Worm (Caenorhabditis elegans) whole organism, early embryonic: ENCODE results near the gene C26D10.6.
A peak's percentile ranks its signal among the peaks of the same experiment; 100 is the strongest.

Source experiments
- B0310.2 ChIP-seq: sonication (generic microtip); optimal IDR thresholded peaks from 2 replicates; lab custom pipeline; 2016; ENCODE audit warnings: mild to moderate bottlenecking, missing genetic modification characterization, missing compliant biosample characterization
- F13C5.2 ChIP-seq: sonication (generic microtip); optimal IDR thresholded peaks from 2 replicates; lab custom pipeline; 2017; ENCODE audit warnings: mild to moderate bottlenecking, missing genetic modification characterization, inconsistent platforms, missing compliant biosample characterization
- aly-1 ChIP-seq: sonication (generic microtip); optimal IDR thresholded peaks from 2 replicates; lab custom pipeline; 2016; ENCODE audit warnings: missing genetic modification characterization, missing compliant biosample characterization
- ama-1 ChIP-seq: fragments of 150-350 bp; optimal IDR thresholded peaks from 2 replicates; lab custom pipeline; 2014
- ceh-13 ChIP-seq: fragments of 200-800 bp; sonication (Bioruptor generic); optimal IDR thresholded peaks from 2 replicates; lab custom pipeline; 2018; ENCODE audit warnings: mild to moderate bottlenecking, missing genetic modification characterization, missing compliant biosample characterization
- ceh-36 ChIP-seq: sonication (generic microtip); optimal IDR thresholded peaks from 2 replicates; lab custom pipeline; 2016; ENCODE audit warnings: missing genetic modification characterization, inconsistent platforms, missing compliant biosample characterization
- ets-7 ChIP-seq: sonication (generic microtip); optimal IDR thresholded peaks from 2 replicates; lab custom pipeline; 2016; ENCODE audit warnings: missing genotype, missing genetic modification characterization, missing compliant biosample characterization
- flt-1 ChIP-seq: fragments of 200-800 bp; sonication (Bioruptor generic); IDR thresholded peaks from 2 replicates; pipeline ENCODE4 v1.3.6; 2022; ENCODE audit warnings: missing genetic modification characterization, missing compliant biosample characterization
- hmbx-1 ChIP-seq: sonication (generic microtip); optimal IDR thresholded peaks from 2 replicates; lab custom pipeline; 2016; ENCODE audit warnings: mild to moderate bottlenecking, missing genetic modification characterization, missing compliant biosample characterization
- hmg-4 ChIP-seq: fragments of 200-800 bp; sonication (Bioruptor generic); optimal IDR thresholded peaks from 2 replicates; lab custom pipeline; 2018; ENCODE audit warnings: mild to moderate bottlenecking, missing genetic modification characterization, missing compliant biosample characterization
- hnd-1 ChIP-seq: sonication (generic microtip); optimal IDR thresholded peaks from 2 replicates; lab custom pipeline; 2016; ENCODE audit warnings: missing genetic modification characterization, missing compliant biosample characterization
- pes-1 ChIP-seq: fragments of 200-800 bp; sonication (Bioruptor generic); IDR thresholded peaks from 2 replicates; pipeline ENCODE4 v1.3.6; 2022; ENCODE audit warnings: missing genetic modification reagents, missing genetic modification characterization, missing compliant biosample characterization
- scrt-1 ChIP-seq: fragments of 200-800 bp; sonication (Bioruptor generic); IDR thresholded peaks from 2 replicates; pipeline ENCODE4 v1.3.6; 2022; ENCODE audit warnings: missing genetic modification characterization, missing compliant biosample characterization
- sea-1 ChIP-seq: fragments of 200-800 bp; sonication (Bioruptor generic); conservative IDR thresholded peaks from 2 replicates; pipeline ENCODE4 v1.3.6; 2022; ENCODE audit warnings: missing genetic modification characterization, missing compliant biosample characterization
- tbx-11 ChIP-seq: fragments of 200-800 bp; sonication (Bioruptor generic); IDR thresholded peaks from 2 replicates; pipeline ENCODE4 v1.3.6; 2022; ENCODE audit warnings: missing genetic modification characterization, missing compliant biosample characterization
- tbx-37 ChIP-seq: fragments of 200-800 bp; sonication (Bioruptor generic); conservative IDR thresholded peaks from 2 replicates; pipeline ENCODE4 v1.3.6; 2022; ENCODE audit warnings: missing genetic modification reagents, missing genetic modification characterization, missing compliant biosample characterization
- tra-4 ChIP-seq: sonication (generic microtip); optimal IDR thresholded peaks from 2 replicates; lab custom pipeline; 2017; ENCODE audit warnings: missing genetic modification characterization, missing compliant biosample characterization

Gene C26D10.6

DNA sequence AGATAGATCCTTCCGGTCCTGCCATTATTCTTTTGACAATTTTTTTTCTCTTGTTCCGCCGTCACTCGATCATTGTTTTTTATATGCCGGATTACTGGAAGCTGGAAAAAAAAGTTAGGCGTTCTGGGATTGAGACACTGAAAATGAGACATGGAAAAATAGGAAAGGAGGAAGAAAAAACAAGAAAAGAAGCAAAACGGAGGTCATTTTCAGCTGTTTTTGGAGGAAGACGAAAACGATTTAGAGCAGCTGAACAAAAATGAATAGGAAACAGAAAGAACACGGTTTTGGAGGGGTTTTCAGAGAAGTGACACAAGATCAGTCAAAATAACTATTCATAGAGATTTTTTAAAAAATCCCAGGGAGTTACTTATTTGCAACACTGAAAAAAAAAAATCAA, 14.6 kb upstream of the C26D10.6 start, which contains the start of gene amt-3:
Gene amt-3 (minus strand): TSS at position 101 of the 400 bp plus-strand sequence.
- no peak for TF ChIP-seq B0310.2
- TF ChIP-seq scrt-1, result no peak
- no peak for TF ChIP-seq flt-1 (GFP tag; lab: Robert Waterston, UW)
- no peak for TF ChIP-seq ceh-36 (tag; lab: Kevin White, UChicago)
- TF ChIP-seq ama-1 (lab: Kevin White, UChicago), result no peak
- TF ChIP-seq F13C5.2, result no peak
- TF ChIP-seq ets-7 (tag; lab: Kevin White, UChicago), result no peak
- no peak for TF ChIP-seq ceh-13 (GFP tag; lab: Kevin White, UChicago)
- no peak for TF ChIP-seq tbx-37 (GFP tag; lab: Robert Waterston, UW)
- no peak for TF ChIP-seq sea-1 (GFP tag; lab: Robert Waterston, UW)
- TF ChIP-seq tra-4 (tag; lab: Kevin White, UChicago), result no peak

ce11 chrII:8360453-8360852, 6.0 kb upstream of the C26D10.6 start, which contains the start of gene M195.2:
Gene M195.2, plus strand, starts transcription at chrII:8360753.
- no peak for TF ChIP-seq ceh-36 (tag; lab: Kevin White, UChicago)
- no peak for TF ChIP-seq tbx-11 (GFP tag; lab: Robert Waterston, UW)

- TF ChIP-seq pes-1 (GFP tag; lab: Robert Waterston, UW), result no peak
- no peak for TF ChIP-seq hmbx-1 (tag; lab: Kevin White, UChicago)
- no peak for TF ChIP-seq aly-1 (tag; lab: Kevin White, UChicago)
- TF ChIP-seq tbx-37 (GFP tag; lab: Robert Waterston, UW), result no peak
- no peak for TF ChIP-seq ama-1 (lab: Kevin White, UChicago)
- TF ChIP-seq B0310.2, result no peak
Observed at ce11 chrII:8359350-8359749, 4.8 kb upstream of the C26D10.6 start, which contains the start of gene col-77. Gene col-77, minus strand, starts transcription at chrII:8359381.

- TF ChIP-seq hmg-4 (GFP tag; lab: Kevin White, UChicago) (peak; percentile 14), tbx-11 (GFP tag; lab: Robert Waterston, UW) (no peak)
Observed at ce11 chrII:8358466-8358865, 4.0 kb upstream of the C26D10.6 start.

DNA sequence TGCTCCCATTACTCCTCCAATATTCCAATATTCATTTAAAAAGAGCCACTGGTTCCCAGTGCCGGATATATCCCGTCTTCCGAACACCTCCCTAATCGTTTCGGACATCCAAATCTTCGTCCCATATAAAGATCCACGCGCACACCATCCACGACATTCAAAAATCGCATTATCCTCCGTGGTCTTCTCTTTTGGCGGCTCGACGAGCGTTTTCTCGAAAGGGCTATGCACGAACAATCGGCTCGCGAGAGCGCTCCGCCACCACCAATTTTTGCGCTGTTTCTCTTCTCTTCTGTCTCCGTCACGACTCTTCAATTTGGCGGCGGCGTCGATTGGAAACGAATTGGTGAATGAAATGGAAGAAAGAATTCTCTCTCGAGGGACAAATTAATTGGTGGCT, 1.2 kb downstream of the C26D10.6 start:
- TF ChIP-seq hmg-4 (GFP tag; lab: Kevin White, UChicago), result no peak
- no peak for TF ChIP-seq aly-1 (tag; lab: Kevin White, UChicago)
- no peak for TF ChIP-seq ama-1 (lab: Kevin White, UChicago)
- no peak for TF ChIP-seq ets-7 (tag; lab: Kevin White, UChicago)
- no peak for TF ChIP-seq flt-1 (GFP tag; lab: Robert Waterston, UW)
- no peak for TF ChIP-seq tbx-11 (GFP tag; lab: Robert Waterston, UW)
- no peak for TF ChIP-seq tra-4 (tag; lab: Kevin White, UChicago)
- no peak for TF ChIP-seq hnd-1 (tag; lab: Kevin White, UChicago)
- no peak for TF ChIP-seq ceh-36 (tag; lab: Kevin White, UChicago)
- TF ChIP-seq pes-1 (GFP tag; lab: Robert Waterston, UW), result no peak
- TF ChIP-seq F13C5.2, result no peak
- TF ChIP-seq B0310.2, result no peak
- no peak for TF ChIP-seq scrt-1
- no peak for TF ChIP-seq tbx-37 (GFP tag; lab: Robert Waterston, UW)
- TF ChIP-seq hmbx-1 (tag; lab: Kevin White, UChicago), result no peak
- no peak for TF ChIP-seq ceh-13 (GFP tag; lab: Kevin White, UChicago)
- TF ChIP-seq sea-1 (GFP tag; lab: Robert Waterston, UW), result no peak

DNA sequence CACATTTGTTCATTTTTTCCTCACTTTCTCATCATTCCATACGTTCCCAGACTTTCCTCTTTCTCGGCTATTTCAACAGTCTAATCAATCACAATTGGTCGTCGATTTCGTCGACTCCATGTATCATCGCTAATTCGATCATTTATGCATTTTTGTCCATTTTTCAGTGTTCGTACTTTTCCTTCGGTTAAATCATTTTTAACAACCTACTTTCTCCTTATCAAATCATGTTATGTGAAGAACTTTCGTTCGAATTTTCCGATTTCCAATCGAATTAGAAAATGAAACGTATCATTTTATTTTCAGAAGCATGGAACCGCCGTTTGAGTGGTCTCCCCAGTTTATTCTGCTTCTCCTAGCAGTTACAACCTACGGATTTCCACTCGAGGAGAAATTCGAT, 8.1 kb downstream of the C26D10.6 start, which contains the start of gene eff-1:
Gene eff-1 (plus strand): TSS at position 301 of the 400 bp plus-strand sequence.
- TF ChIP-seq aly-1 (tag; lab: Kevin White, UChicago), result no peak
- no peak for TF ChIP-seq ceh-36 (tag; lab: Kevin White, UChicago)
- no peak for TF ChIP-seq ceh-13 (GFP tag; lab: Kevin White, UChicago)
- TF ChIP-seq scrt-1, result no peak
- TF ChIP-seq B0310.2, result no peak
- no peak for TF ChIP-seq sea-1 (GFP tag; lab: Robert Waterston, UW)
- TF ChIP-seq hmbx-1 (tag; lab: Kevin White, UChicago), result no peak
- no peak for TF ChIP-seq flt-1 (GFP tag; lab: Robert Waterston, UW)
- TF ChIP-seq hmg-4 (GFP tag; lab: Kevin White, UChicago), result no peak
- no peak for TF ChIP-seq pes-1 (GFP tag; lab: Robert Waterston, UW)
- TF ChIP-seq tbx-37 (GFP tag; lab: Robert Waterston, UW), result no peak
- no peak for TF ChIP-seq tra-4 (tag; lab: Kevin White, UChicago)
- no peak for TF ChIP-seq ets-7 (tag; lab: Kevin White, UChicago)
- no peak for TF ChIP-seq F13C5.2

DNA sequence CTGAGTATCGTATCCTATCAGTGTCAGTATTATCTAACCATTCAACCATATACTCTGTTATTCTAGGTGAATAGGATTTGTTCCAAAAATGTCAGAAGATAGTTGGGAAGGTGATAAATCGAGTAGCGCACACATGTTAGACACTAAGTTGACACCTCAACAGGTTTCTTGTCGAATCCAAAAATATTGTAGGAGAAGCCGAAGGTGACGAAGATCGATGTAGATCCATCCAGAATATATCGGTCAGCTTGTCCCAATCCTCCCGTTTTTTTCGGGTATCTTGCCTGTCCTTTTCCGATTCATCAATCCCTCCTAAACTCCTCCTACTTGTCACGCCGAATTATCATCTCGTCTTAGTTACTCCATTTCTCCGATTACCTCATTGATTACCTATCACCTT, 8.9 kb downstream of the C26D10.6 start:
- TF ChIP-seq scrt-1 (no peak), hmg-4 (GFP tag; lab: Kevin White, UChicago) (no peak), sea-1 (GFP tag; lab: Robert Waterston, UW) (no peak), tbx-11 (GFP tag; lab: Robert Waterston, UW) (no peak), ceh-13 (GFP tag; lab: Kevin White, UChicago) (no peak), F13C5.2 (no peak)

DNA sequence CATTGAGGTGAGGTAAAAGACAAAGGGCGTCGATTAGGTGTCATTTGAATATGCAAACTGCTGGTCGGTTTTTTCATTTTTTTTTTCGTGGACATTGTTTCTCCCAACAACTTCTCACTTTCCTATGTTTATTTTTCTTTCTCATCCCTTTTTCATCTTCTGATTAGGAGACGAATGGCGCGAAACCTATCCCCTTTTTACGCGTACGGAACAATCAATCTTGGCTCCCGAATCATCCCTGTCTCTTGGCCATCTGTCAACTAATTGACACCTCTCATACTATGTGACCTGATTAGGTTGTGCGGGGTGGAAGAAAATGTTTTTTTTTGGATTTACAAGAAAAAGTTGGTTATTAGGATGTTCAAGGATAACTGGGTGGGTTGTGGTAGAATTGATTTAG, 9.7 kb downstream of the C26D10.6 start:
- TF ChIP-seq hmbx-1 (tag; lab: Kevin White, UChicago) (no peak), ama-1 (lab: Kevin White, UChicago) (no peak), flt-1 (GFP tag; lab: Robert Waterston, UW) (no peak), scrt-1 (no peak), tbx-37 (GFP tag; lab: Robert Waterston, UW) (no peak), B0310.2 (no peak), tbx-11 (GFP tag; lab: Robert Waterston, UW) (no peak)
